Fruit fly (Drosophila melanogaster) whole organism, embryonic: Measurements from ENCODE around the gene Adsl.

Source experiments
- Ada2b ChIP-seq: fragments of 200-800 bp; sonication (Bioruptor generic); IDR thresholded peaks from 2 replicates; pipeline ENCODE4 v1.3.6; 2022; ENCODE audit warnings: missing biosample characterization, missing genetic modification characterization
- Aef1 ChIP-seq: fragments of 200-800 bp; sonication (Bioruptor generic); IDR thresholded peaks from 3 replicates; pipeline ENCODE4 v1.3.6; 2022; ENCODE audit warnings: missing biosample characterization, missing genetic modification characterization
- B-H2 ChIP-seq: fragments of 200-800 bp; sonication (Bioruptor generic); optimal IDR thresholded peaks from 2 replicates; lab custom pipeline; 2018; ENCODE audit warnings: missing biosample characterization, mild to moderate bottlenecking, missing genetic modification characterization
- CG11560 ChIP-seq: fragments of 200-800 bp; sonication (Bioruptor generic); IDR thresholded peaks from 3 replicates; pipeline ENCODE4 v1.3.6; 2022; ENCODE audit warnings: missing biosample characterization, missing genetic modification characterization
- CG12104 ChIP-seq: fragments of 200-800 bp; sonication (Bioruptor generic); optimal IDR thresholded peaks from 3 replicates; lab custom pipeline; 2016; ENCODE audit warnings: missing biosample characterization, missing genetic modification characterization
- CG1233 ChIP-seq: fragments of 200-800 bp; sonication (Bioruptor generic); optimal IDR thresholded peaks from 4 replicates; lab custom pipeline; 2018; ENCODE audit warnings: missing biosample characterization, mild to moderate bottlenecking, missing genetic modification characterization
- CG13775 ChIP-seq: fragments of 200-800 bp; sonication (Bioruptor generic); optimal IDR thresholded peaks from 3 replicates; lab custom pipeline; 2017; ENCODE audit warnings: missing biosample characterization, mild to moderate bottlenecking, missing genetic modification characterization
- CG18011 ChIP-seq: fragments of 200-800 bp; sonication (Bioruptor generic); optimal IDR thresholded peaks from 2 replicates; lab custom pipeline; 2017; ENCODE audit warnings: missing biosample characterization, missing genetic modification characterization, mild to moderate bottlenecking, moderate library complexity, missing genotype
- CG18262 ChIP-seq: fragments of 200-800 bp; optimal IDR thresholded peaks from 3 replicates; lab custom pipeline; 2019; ENCODE audit warnings: missing biosample characterization, mild to moderate bottlenecking, missing genetic modification characterization, moderate library complexity
- CG31388 ChIP-seq: fragments of 200-800 bp; sonication (Bioruptor generic); optimal IDR thresholded peaks from 2 replicates; lab custom pipeline; 2016; ENCODE audit warnings: missing biosample characterization, missing genetic modification characterization
- CG34422 ChIP-seq: fragments of 200-800 bp; sonication (Bioruptor generic); IDR thresholded peaks from 3 replicates; pipeline ENCODE4 v1.3.6; 2022; ENCODE audit warnings: missing biosample characterization, missing genetic modification characterization
- CG3838 ChIP-seq: fragments of 200-800 bp; sonication (Bioruptor generic); optimal IDR thresholded peaks from 3 replicates; lab custom pipeline; 2016; ENCODE audit warnings: missing biosample characterization, missing genetic modification characterization
- CG42726 ChIP-seq: fragments of 200-800 bp; sonication (Bioruptor generic); IDR thresholded peaks from 2 replicates; pipeline ENCODE4 v1.3.6; 2022; ENCODE audit warnings: missing biosample characterization, missing genetic modification characterization; ENCODE audit not compliant: partially characterized antibody
- CG4328 ChIP-seq: fragments of 200-800 bp; sonication (Bioruptor generic); optimal IDR thresholded peaks from 3 replicates; lab custom pipeline; 2017; ENCODE audit warnings: missing biosample characterization, missing genetic modification reagents, missing genetic modification characterization
- CG43689 ChIP-seq: fragments of 200-800 bp; sonication (Bioruptor generic); IDR thresholded peaks from 2 replicates; pipeline ENCODE4 v1.3.6; 2022; ENCODE audit warnings: missing biosample characterization, missing genetic modification characterization
- CG6765 ChIP-seq: fragments of 200-800 bp; sonication (Bioruptor generic); optimal IDR thresholded peaks from 3 replicates; lab custom pipeline; 2017; ENCODE audit warnings: missing biosample characterization, mild to moderate bottlenecking, missing genetic modification characterization
- CG8290 ChIP-seq, 3 experiments: fragments of 200-800 bp; sonication (Bioruptor generic); optimal IDR thresholded peaks; 2 replicates each; lab custom pipeline; 2016 to 2019; ENCODE audit warnings: missing biosample characterization in 3 of 3, missing genetic modification characterization in 3 of 3, mild to moderate bottlenecking in 2 of 3, moderate library complexity in 1 of 3
- CG9797 ChIP-seq: fragments of 200-800 bp; sonication (Bioruptor generic); optimal IDR thresholded peaks from 3 replicates; lab custom pipeline; 2018; ENCODE audit warnings: missing biosample characterization, mild to moderate bottlenecking, missing genetic modification characterization
- Doc2 ChIP-seq: fragments of 200-800 bp; sonication (Bioruptor generic); IDR thresholded peaks from 2 replicates; pipeline ENCODE4 v1.3.6; 2022; ENCODE audit warnings: missing biosample characterization, missing genetic modification characterization
- Doc3 ChIP-seq: fragments of 200-800 bp; sonication (Bioruptor generic); IDR thresholded peaks from 3 replicates; pipeline ENCODE4 v1.3.6; 2022; ENCODE audit warnings: missing biosample characterization, missing genetic modification characterization; ENCODE audit not compliant: partially characterized antibody
- Fer1 ChIP-seq: fragments of 200-800 bp; sonication (Bioruptor generic); optimal IDR thresholded peaks from 2 replicates; lab custom pipeline; 2017; ENCODE audit warnings: missing biosample characterization, mild to moderate bottlenecking, missing genetic modification characterization
- HLH3B ChIP-seq: fragments of 200-800 bp; sonication (Bioruptor generic); IDR thresholded peaks from 2 replicates; pipeline ENCODE4 v1.3.6; 2022; ENCODE audit warnings: missing biosample characterization, missing genetic modification characterization
- Hmr ChIP-seq: fragments of 200-800 bp; sonication (Bioruptor generic); optimal IDR thresholded peaks from 3 replicates; lab custom pipeline; 2017; ENCODE audit warnings: mild to moderate bottlenecking, missing biosample characterization, missing genetic modification reagents, missing genetic modification characterization
- Hr3 ChIP-seq: fragments of 200-800 bp; sonication (Bioruptor generic); optimal IDR thresholded peaks from 3 replicates; lab custom pipeline; 2016; ENCODE audit warnings: missing biosample characterization, missing genetic modification characterization
- Meics ChIP-seq: fragments of 200-800 bp; sonication (Bioruptor generic); optimal IDR thresholded peaks from 2 replicates; lab custom pipeline; 2017; ENCODE audit warnings: missing biosample characterization, mild to moderate bottlenecking, missing genetic modification characterization
- Opbp ChIP-seq: fragments of 200-800 bp; sonication (Bioruptor generic); IDR thresholded peaks from 3 replicates; pipeline ENCODE4 v1.3.6; 2022; ENCODE audit warnings: missing biosample characterization, missing genetic modification characterization; ENCODE audit not compliant: partially characterized antibody
- Rx ChIP-seq: fragments of 200-800 bp; sonication (Bioruptor generic); IDR thresholded peaks from 2 replicates; pipeline ENCODE4 v1.3.6; 2022; ENCODE audit warnings: missing biosample characterization, missing genetic modification characterization
- Sry-β ChIP-seq: fragments of 200-800 bp; sonication (Bioruptor generic); optimal IDR thresholded peaks from 2 replicates; lab custom pipeline; 2018; ENCODE audit warnings: missing biosample characterization, mild to moderate bottlenecking, missing genetic modification characterization, moderate library complexity
- ab ChIP-seq: fragments of 200-800 bp; sonication (Bioruptor generic); optimal IDR thresholded peaks from 2 replicates; lab custom pipeline; 2016; ENCODE audit warnings: missing biosample characterization, missing genetic modification characterization
- bbx ChIP-seq: fragments of 200-800 bp; sonication (Bioruptor generic); IDR thresholded peaks from 2 replicates; pipeline ENCODE4 v1.3.6; 2022; ENCODE audit warnings: missing biosample characterization, missing genetic modification characterization; ENCODE audit not compliant: partially characterized antibody
- bcd ChIP-seq: fragments of 200-800 bp; sonication (Bioruptor generic); optimal IDR thresholded peaks from 2 replicates; lab custom pipeline; 2017; ENCODE audit warnings: missing biosample characterization, mild to moderate bottlenecking, missing genetic modification characterization
- cwo ChIP-seq: fragments of 200-800 bp; sonication (Bioruptor generic); optimal IDR thresholded peaks from 3 replicates; lab custom pipeline; 2017; ENCODE audit warnings: missing biosample characterization, missing genetic modification characterization, mild to moderate bottlenecking, moderate library complexity, missing genetic modification reagents
- dan ChIP-seq: fragments of 200-800 bp; sonication (Bioruptor generic); IDR thresholded peaks from 2 replicates; pipeline ENCODE4 v1.3.6; 2022; ENCODE audit warnings: missing biosample characterization, missing genetic modification characterization
- gcm ChIP-seq: fragments of 200-800 bp; sonication (Bioruptor generic); optimal IDR thresholded peaks from 2 replicates; lab custom pipeline; 2019; ENCODE audit warnings: missing biosample characterization, mild to moderate bottlenecking, missing genetic modification characterization, moderate library complexity
- gsb ChIP-seq: fragments of 200-800 bp; sonication (Bioruptor generic); IDR thresholded peaks from 2 replicates; pipeline ENCODE4 v1.3.6; 2022; ENCODE audit warnings: missing biosample characterization, missing genetic modification characterization
- ham ChIP-seq: fragments of 200-800 bp; sonication (Bioruptor generic); IDR thresholded peaks from 2 replicates; pipeline ENCODE4 v1.3.6; 2022; ENCODE audit warnings: missing biosample characterization, missing genetic modification characterization
- kay ChIP-seq: fragments of 200-800 bp; sonication (Bioruptor generic); optimal IDR thresholded peaks from 2 replicates; lab custom pipeline; 2016; ENCODE audit warnings: missing biosample characterization, missing genetic modification characterization
- klu ChIP-seq: fragments of 200-800 bp; sonication (Bioruptor generic); IDR thresholded peaks from 2 replicates; pipeline ENCODE4 v1.3.6; 2022; ENCODE audit warnings: missing biosample characterization, missing genetic modification characterization
- lilli ChIP-seq: fragments of 200-800 bp; sonication (Bioruptor generic); optimal IDR thresholded peaks from 3 replicates; lab custom pipeline; 2016; ENCODE audit warnings: missing biosample characterization, missing genetic modification characterization
- mirr ChIP-seq: fragments of 200-800 bp; sonication (Bioruptor generic); optimal IDR thresholded peaks from 3 replicates; lab custom pipeline; 2018; ENCODE audit warnings: missing biosample characterization, mild to moderate bottlenecking, missing genetic modification characterization
- oc ChIP-seq: fragments of 200-800 bp; sonication (Bioruptor generic); optimal IDR thresholded peaks from 2 replicates; lab custom pipeline; 2018; ENCODE audit warnings: missing biosample characterization, mild to moderate bottlenecking, missing genetic modification characterization, moderate library complexity
- org-1 ChIP-seq: fragments of 200-800 bp; sonication (Bioruptor generic); optimal IDR thresholded peaks from 2 replicates; lab custom pipeline; 2017; ENCODE audit warnings: missing biosample characterization, missing genetic modification characterization
- pzg ChIP-seq: fragments of 200-800 bp; sonication (Bioruptor generic); optimal IDR thresholded peaks from 3 replicates; lab custom pipeline; 2018; ENCODE audit warnings: missing biosample characterization, mild to moderate bottlenecking, missing genetic modification characterization, moderate library complexity
- shn ChIP-seq: fragments of 200-800 bp; sonication (Bioruptor generic); optimal IDR thresholded peaks from 3 replicates; lab custom pipeline; 2016; ENCODE audit warnings: missing biosample characterization, missing genetic modification characterization
- sna ChIP-seq: fragments of 200-800 bp; sonication (Bioruptor generic); IDR thresholded peaks from 2 replicates; pipeline ENCODE4 v1.3.6; 2022; ENCODE audit warnings: missing biosample characterization, missing genetic modification characterization; ENCODE audit not compliant: partially characterized antibody
- ssp ChIP-seq: fragments of 200-800 bp; sonication (Bioruptor generic); IDR thresholded peaks from 2 replicates; pipeline ENCODE4 v1.3.6; 2022; ENCODE audit warnings: missing biosample characterization, missing genetic modification characterization
- ttk ChIP-seq: fragments of 200-800 bp; sonication (Bioruptor generic); IDR thresholded peaks from 2 replicates; pipeline ENCODE4 v2.1.2; 2022; ENCODE audit warnings: missing biosample characterization, missing genetic modification characterization
- tup ChIP-seq: fragments of 200-800 bp; sonication (Bioruptor generic); optimal IDR thresholded peaks from 2 replicates; lab custom pipeline; 2016; ENCODE audit warnings: missing biosample characterization, mild to moderate bottlenecking, missing genetic modification characterization, moderate library complexity
- tx ChIP-seq: fragments of 200-800 bp; sonication (Bioruptor generic); optimal IDR thresholded peaks from 2 replicates; lab custom pipeline; 2016; ENCODE audit warnings: missing biosample characterization, missing genetic modification characterization

Adsl gene

dm6 chr3R:16996059-16996959 lies 24.6 kb downstream of the Adsl start, which contains the start of the genes EMC2A and CG3534 (continued):
- no peak for TF ChIP-seq CG3838 (GFP tag; lab: Kevin White, UChicago)
- TF ChIP-seq CG18262 (tag; lab: Kevin White, UChicago), result peak; percentile 49
- TF ChIP-seq kay (GFP tag; lab: Kevin White, UChicago), result no peak
- no peak for TF ChIP-seq Fer1 (GFP tag; lab: Kevin White, UChicago)
- TF ChIP-seq pzg (GFP tag; lab: Kevin White, UChicago), result peak; percentile 42
- TF ChIP-seq shn (GFP tag; lab: Kevin White, UChicago), result no peak
- no peak for TF ChIP-seq Hr3 (GFP tag; lab: Kevin White, UChicago)
- TF ChIP-seq CG8290 (GFP tag; optimal IDR thresholded peaks at IDR 0.05; lab: Kevin White, UChicago), result peak; percentile 48
- no peak for TF ChIP-seq CG8290 (tag; optimal IDR thresholded peaks at IDR 0.05; lab: Kevin White, UChicago)
- TF ChIP-seq Sry-β (GFP tag; lab: Kevin White, UChicago), result no peak
- TF ChIP-seq dan, result no peak
- no peak for TF ChIP-seq cwo (GFP tag; lab: Kevin White, UChicago)
- no peak for TF ChIP-seq Ada2b
- no peak for TF ChIP-seq Rx (GFP tag; lab: Robert Waterston, UW)
- no peak for TF ChIP-seq mirr (GFP tag; lab: Kevin White, UChicago)
- peak; percentile 42; the same call in 1 of the 2 replicates for TF ChIP-seq sna (GFP tag; lab: Robert Waterston, UW)
- no peak for TF ChIP-seq CG31388
- TF ChIP-seq lilli (GFP tag; lab: Kevin White, UChicago), result no peak
- no peak for TF ChIP-seq HLH3B
- TF ChIP-seq Opbp (GFP tag; lab: Robert Waterston, UW), result no peak
- TF ChIP-seq B-H2, result no peak
- TF ChIP-seq gsb (GFP tag; lab: Robert Waterston, UW), result no peak
- TF ChIP-seq ttk (GFP tag; lab: Robert Waterston, UW), result no peak
- TF ChIP-seq Doc3 (GFP tag; lab: Robert Waterston, UW), result no peak
- TF ChIP-seq Meics, result peak; percentile 33
- no peak for TF ChIP-seq CG42726 (GFP tag; lab: Robert Waterston, UW)
- TF ChIP-seq CG18011, result no peak
- no peak for TF ChIP-seq CG34422 (GFP tag; lab: Robert Waterston, UW)
- TF ChIP-seq tx (GFP tag; lab: Kevin White, UChicago), result no peak
- no peak for TF ChIP-seq CG11560 (tag; lab: Robert Waterston, UW)
- TF ChIP-seq tup (GFP tag; lab: Kevin White, UChicago), result no peak
- no peak for TF ChIP-seq ab (GFP tag; lab: Kevin White, UChicago)
- no peak for TF ChIP-seq org-1 (GFP tag; lab: Kevin White, UChicago)
- TF ChIP-seq bcd (GFP tag; lab: Kevin White, UChicago), result peak; percentile 41
- TF ChIP-seq klu, result no peak
- no peak for TF ChIP-seq Aef1
- TF ChIP-seq CG12104 (GFP tag; lab: Kevin White, UChicago), result peak; percentile 2
- TF ChIP-seq CG6765 (GFP tag; lab: Kevin White, UChicago), result no peak
- TF ChIP-seq CG1233, result no peak
- TF ChIP-seq CG4328 (GFP tag; lab: Kevin White, UChicago), result no peak
- TF ChIP-seq CG43689 (GFP tag; lab: Robert Waterston, UW), result no peak
- TF ChIP-seq ssp, result no peak
- TF ChIP-seq CG13775 (GFP tag; lab: Kevin White, UChicago), result no peak
- no peak for TF ChIP-seq Doc2 (GFP tag; lab: Robert Waterston, UW)
- TF ChIP-seq oc, result no peak
- TF ChIP-seq bbx, result peak; percentile 16; the same call in 1 of the 2 replicates
- no peak for TF ChIP-seq ham (GFP tag; lab: Robert Waterston, UW)
- peak; percentile 22 for TF ChIP-seq Hmr
- TF ChIP-seq gcm, result no peak
- peak; percentile 69 for TF ChIP-seq CG9797 (GFP tag; lab: Kevin White, UChicago)
